Fruit fly (Drosophila melanogaster) whole organism, embryonic: ENCODE results near the gene Mst57Da.

Experiments
- B-H1 ChIP-seq: fragments of 200-800 bp; sonication (Bioruptor generic); IDR thresholded peaks from 3 replicates; pipeline ENCODE4 v1.3.6; 2022; ENCODE audit warnings: missing biosample characterization, missing genetic modification characterization
- B-H2 ChIP-seq: fragments of 200-800 bp; sonication (Bioruptor generic); optimal IDR thresholded peaks from 2 replicates; lab custom pipeline; 2018; ENCODE audit warnings: missing biosample characterization, mild to moderate bottlenecking, missing genetic modification characterization
- BEAF-32 ChIP-seq: fragments of 200-800 bp; sonication (Bioruptor generic); optimal IDR thresholded peaks from 3 replicates; lab custom pipeline; 2017; ENCODE audit warnings: missing biosample characterization, missing genetic modification characterization, mild to moderate bottlenecking, moderate library complexity, missing genetic modification reagents
- CG10209 ChIP-seq: fragments of 200-800 bp; sonication (Bioruptor generic); optimal IDR thresholded peaks from 3 replicates; lab custom pipeline; 2017; ENCODE audit warnings: missing biosample characterization, mild to moderate bottlenecking, missing genetic modification characterization, missing genetic modification reagents
- CG10274 ChIP-seq: fragments of 200-800 bp; sonication (Bioruptor generic); optimal IDR thresholded peaks from 3 replicates; lab custom pipeline; 2017; ENCODE audit warnings: missing biosample characterization, mild to moderate bottlenecking, missing genetic modification characterization
- CG10431 ChIP-seq: fragments of 200-800 bp; sonication (Bioruptor generic); optimal IDR thresholded peaks from 3 replicates; lab custom pipeline; 2018; ENCODE audit warnings: missing biosample characterization, mild to moderate bottlenecking, missing genetic modification characterization
- CG11456 ChIP-seq: fragments of 200-800 bp; sonication (Bioruptor generic); IDR thresholded peaks from 3 replicates; pipeline ENCODE4 v1.3.6; 2022; ENCODE audit warnings: missing biosample characterization, missing genetic modification characterization
- CG12104 ChIP-seq: fragments of 200-800 bp; sonication (Bioruptor generic); optimal IDR thresholded peaks from 3 replicates; lab custom pipeline; 2016; ENCODE audit warnings: missing biosample characterization, missing genetic modification characterization
- CG12769 ChIP-seq: fragments of 200-800 bp; sonication (Bioruptor generic); optimal IDR thresholded peaks from 2 replicates; lab custom pipeline; 2019; ENCODE audit warnings: missing biosample characterization, mild to moderate bottlenecking, missing genetic modification characterization, moderate library complexity
- CG14050 ChIP-seq: fragments of 200-800 bp; sonication (Bioruptor generic); IDR thresholded peaks from 3 replicates; pipeline ENCODE4 v1.3.6; 2022; ENCODE audit warnings: missing biosample characterization, missing genetic modification characterization
- CG16863 ChIP-seq: fragments of 200-800 bp; sonication (Bioruptor generic); optimal IDR thresholded peaks from 3 replicates; lab custom pipeline; 2016; ENCODE audit warnings: missing biosample characterization, missing genetic modification characterization
- CG18476 ChIP-seq: fragments of 200-800 bp; sonication (Bioruptor generic); optimal IDR thresholded peaks from 2 replicates; lab custom pipeline; 2016; ENCODE audit warnings: missing biosample characterization, mild to moderate bottlenecking, missing genetic modification characterization
- CG2199 ChIP-seq: fragments of 200-800 bp; sonication (Bioruptor generic); IDR thresholded peaks from 3 replicates; pipeline ENCODE4 v1.3.6; 2022; ENCODE audit warnings: missing biosample characterization, missing genetic modification characterization
- CG31224 ChIP-seq: fragments of 200-800 bp; sonication (Bioruptor generic); IDR thresholded peaks from 2 replicates; pipeline ENCODE4 v1.3.6; 2022; ENCODE audit warnings: missing biosample characterization, missing genetic modification characterization
- CG31365 ChIP-seq: fragments of 200-800 bp; sonication (Bioruptor generic); optimal IDR thresholded peaks from 2 replicates; lab custom pipeline; 2018; ENCODE audit warnings: missing biosample characterization, mild to moderate bottlenecking, missing genetic modification characterization
- CG31388 ChIP-seq: fragments of 200-800 bp; sonication (Bioruptor generic); optimal IDR thresholded peaks from 2 replicates; lab custom pipeline; 2016; ENCODE audit warnings: missing biosample characterization, missing genetic modification characterization
- CG4360 ChIP-seq: fragments of 200-800 bp; sonication (Bioruptor generic); IDR thresholded peaks from 2 replicates; pipeline ENCODE4 v1.3.6; 2022; ENCODE audit warnings: missing biosample characterization, missing genetic modification characterization
- CG7372 ChIP-seq: fragments of 200-800 bp; sonication (Bioruptor generic); IDR thresholded peaks from 2 replicates; pipeline ENCODE4 v1.3.6; 2022; ENCODE audit warnings: missing biosample characterization, missing genetic modification characterization
- CG7963 ChIP-seq: fragments of 200-800 bp; sonication (Bioruptor generic); IDR thresholded peaks from 3 replicates; pipeline ENCODE4 v1.3.6; 2022; ENCODE audit warnings: missing biosample characterization, missing genetic modification characterization; ENCODE audit not compliant: partially characterized antibody
- CG8765 ChIP-seq: fragments of 200-800 bp; sonication (Bioruptor generic); IDR thresholded peaks from 2 replicates; pipeline ENCODE4 v1.3.6; 2022; ENCODE audit warnings: missing biosample characterization, missing genetic modification characterization
- CG9215 ChIP-seq: fragments of 200-800 bp; sonication (Bioruptor generic); IDR thresholded peaks from 2 replicates; pipeline ENCODE4 v1.3.6; 2022; ENCODE audit warnings: missing biosample characterization, missing genetic modification characterization
- CG9727 ChIP-seq: fragments of 200-800 bp; sonication (Bioruptor generic); optimal IDR thresholded peaks from 3 replicates; lab custom pipeline; 2017; ENCODE audit warnings: missing biosample characterization, mild to moderate bottlenecking, missing genetic modification characterization
- CG9797 ChIP-seq: fragments of 200-800 bp; sonication (Bioruptor generic); optimal IDR thresholded peaks from 3 replicates; lab custom pipeline; 2018; ENCODE audit warnings: missing biosample characterization, mild to moderate bottlenecking, missing genetic modification characterization
- Doc2 ChIP-seq: fragments of 200-800 bp; sonication (Bioruptor generic); IDR thresholded peaks from 2 replicates; pipeline ENCODE4 v1.3.6; 2022; ENCODE audit warnings: missing biosample characterization, missing genetic modification characterization
- Dp ChIP-seq: fragments of 200-800 bp; sonication (Bioruptor generic); optimal IDR thresholded peaks from 2 replicates; lab custom pipeline; 2018; ENCODE audit warnings: missing biosample characterization, mild to moderate bottlenecking, missing genetic modification characterization, moderate library complexity
- Lim3 ChIP-seq: fragments of 200-800 bp; sonication (Bioruptor generic); IDR thresholded peaks from 2 replicates; pipeline ENCODE4 v1.3.6; 2022; ENCODE audit warnings: missing biosample characterization, missing genetic modification characterization
- Med ChIP-seq: fragments of 200-800 bp; sonication (Bioruptor generic); peaks from one replicate; lab custom pipeline; 2016; ENCODE audit warnings: missing biosample characterization, missing genetic modification characterization, mild to moderate bottlenecking, inconsistent platforms, moderate library complexity
- NC2β ChIP-seq: fragments of 200-800 bp; sonication (Bioruptor generic); optimal IDR thresholded peaks from 2 replicates; lab custom pipeline; 2016; ENCODE audit warnings: missing biosample characterization, missing genetic modification characterization
- NFAT ChIP-seq: fragments of 200-800 bp; sonication (Bioruptor generic); IDR thresholded peaks from 2 replicates; pipeline ENCODE4 v1.3.6; 2022; ENCODE audit warnings: missing biosample characterization, missing genetic modification characterization
- NK7.1 ChIP-seq: fragments of 200-800 bp; sonication (Bioruptor generic); optimal IDR thresholded peaks from 3 replicates; lab custom pipeline; 2016; ENCODE audit warnings: missing biosample characterization, missing genetic modification characterization
- YL-1 ChIP-seq: fragments of 200-800 bp; sonication (Bioruptor generic); optimal IDR thresholded peaks from 3 replicates; lab custom pipeline; 2017; ENCODE audit warnings: missing biosample characterization, mild to moderate bottlenecking, missing genetic modification characterization
- amos ChIP-seq: fragments of 200-800 bp; sonication (Bioruptor generic); IDR thresholded peaks from 2 replicates; pipeline ENCODE4 v1.3.6; 2022; ENCODE audit warnings: missing biosample characterization, missing genetic modification characterization; ENCODE audit not compliant: partially characterized antibody
- br ChIP-seq: fragments of >200 bp; optimal IDR thresholded peaks from 2 replicates; lab custom pipeline; 2017
- dati ChIP-seq: fragments of 200-800 bp; sonication (Bioruptor generic); IDR thresholded peaks from 2 replicates; pipeline ENCODE4 v1.3.6; 2022; ENCODE audit warnings: missing biosample characterization, missing genetic modification characterization
- fd96Cb ChIP-seq: fragments of 200-800 bp; sonication (Bioruptor generic); optimal IDR thresholded peaks from 2 replicates; lab custom pipeline; 2018; ENCODE audit warnings: missing biosample characterization, mild to moderate bottlenecking, missing genetic modification characterization, moderate library complexity
- gsb ChIP-seq: fragments of 200-800 bp; sonication (Bioruptor generic); IDR thresholded peaks from 2 replicates; pipeline ENCODE4 v1.3.6; 2022; ENCODE audit warnings: missing biosample characterization, missing genetic modification characterization
- gsb-n ChIP-seq: fragments of 200-800 bp; sonication (Bioruptor generic); optimal IDR thresholded peaks from 3 replicates; lab custom pipeline; 2018; ENCODE audit warnings: missing biosample characterization, mild to moderate bottlenecking, missing genetic modification characterization
- gt ChIP-seq: fragments of 200-800 bp; sonication (Bioruptor generic); IDR thresholded peaks from 2 replicates; pipeline ENCODE4 v1.3.6; 2022; ENCODE audit warnings: missing biosample characterization, missing genetic modification characterization
- ken ChIP-seq: fragments of 200-800 bp; sonication (Bioruptor generic); IDR thresholded peaks from 3 replicates; pipeline ENCODE4 v1.3.6; 2022; ENCODE audit warnings: missing biosample characterization, missing genetic modification characterization
- lov ChIP-seq, 2 experiments: fragments of 200-800 bp in 1 of 2; fragments of >200 bp in 1 of 2; sonication (Bioruptor generic) in 1 of 2; IDR thresholded peaks in 1 of 2; optimal IDR thresholded peaks in 1 of 2; 2 replicates in 1 of 2; 3 replicates in 1 of 2; pipeline versions ENCODE4 v1.3.6 to Lab custom; 2017 to 2022; ENCODE audit warnings: missing biosample characterization in 1 of 2, missing genetic modification characterization in 1 of 2
- otp ChIP-seq: fragments of 200-800 bp; sonication (Bioruptor generic); IDR thresholded peaks from 3 replicates; pipeline ENCODE4, ENCODE4 v1.3.6; 2022; ENCODE audit warnings: missing biosample characterization, missing genetic modification characterization
- p53 ChIP-seq: fragments of 200-800 bp; sonication (Bioruptor generic); optimal IDR thresholded peaks from 2 replicates; lab custom pipeline; 2016; ENCODE audit warnings: missing biosample characterization, missing genetic modification characterization
- pan ChIP-seq, 4 experiments: fragments of >200 bp in 3 of 4; fragments of 200-800 bp in 1 of 4; sonication (Bioruptor generic) in 1 of 4; optimal IDR thresholded peaks in 3 of 4; IDR thresholded peaks in 1 of 4; 2 replicates each; pipeline versions ENCODE4 v1.3.6 to Lab custom; 2017 to 2022; ENCODE audit warnings: missing biosample characterization in 2 of 4, missing genetic modification characterization in 2 of 4, mixed read lengths in 1 of 4
- pho ChIP-seq: fragments of 200-800 bp; sonication (Bioruptor generic); optimal IDR thresholded peaks from 2 replicates; lab custom pipeline; 2016; ENCODE audit warnings: missing biosample characterization, missing genetic modification characterization
- schlank ChIP-seq: fragments of 200-800 bp; sonication (Bioruptor generic); optimal IDR thresholded peaks from 2 replicates; lab custom pipeline; 2018; ENCODE audit warnings: missing biosample characterization, mild to moderate bottlenecking, missing genetic modification characterization
- tio ChIP-seq: fragments of 200-800 bp; sonication (Bioruptor generic); optimal IDR thresholded peaks from 2 replicates; lab custom pipeline; 2017; ENCODE audit warnings: missing biosample characterization, missing genetic modification characterization, inconsistent platforms
- trem ChIP-seq: fragments of 200-800 bp; optimal IDR thresholded peaks from 3 replicates; lab custom pipeline; 2019; ENCODE audit warnings: missing biosample characterization, mild to moderate bottlenecking, missing genetic modification characterization, moderate library complexity
- ttk ChIP-seq: fragments of 200-800 bp; sonication (Bioruptor generic); IDR thresholded peaks from 2 replicates; pipeline ENCODE4 v2.1.2; 2022; ENCODE audit warnings: missing biosample characterization, missing genetic modification characterization
- tup ChIP-seq: fragments of 200-800 bp; sonication (Bioruptor generic); optimal IDR thresholded peaks from 2 replicates; lab custom pipeline; 2016; ENCODE audit warnings: missing biosample characterization, mild to moderate bottlenecking, missing genetic modification characterization, moderate library complexity

The Mst57Da gene

DNA sequence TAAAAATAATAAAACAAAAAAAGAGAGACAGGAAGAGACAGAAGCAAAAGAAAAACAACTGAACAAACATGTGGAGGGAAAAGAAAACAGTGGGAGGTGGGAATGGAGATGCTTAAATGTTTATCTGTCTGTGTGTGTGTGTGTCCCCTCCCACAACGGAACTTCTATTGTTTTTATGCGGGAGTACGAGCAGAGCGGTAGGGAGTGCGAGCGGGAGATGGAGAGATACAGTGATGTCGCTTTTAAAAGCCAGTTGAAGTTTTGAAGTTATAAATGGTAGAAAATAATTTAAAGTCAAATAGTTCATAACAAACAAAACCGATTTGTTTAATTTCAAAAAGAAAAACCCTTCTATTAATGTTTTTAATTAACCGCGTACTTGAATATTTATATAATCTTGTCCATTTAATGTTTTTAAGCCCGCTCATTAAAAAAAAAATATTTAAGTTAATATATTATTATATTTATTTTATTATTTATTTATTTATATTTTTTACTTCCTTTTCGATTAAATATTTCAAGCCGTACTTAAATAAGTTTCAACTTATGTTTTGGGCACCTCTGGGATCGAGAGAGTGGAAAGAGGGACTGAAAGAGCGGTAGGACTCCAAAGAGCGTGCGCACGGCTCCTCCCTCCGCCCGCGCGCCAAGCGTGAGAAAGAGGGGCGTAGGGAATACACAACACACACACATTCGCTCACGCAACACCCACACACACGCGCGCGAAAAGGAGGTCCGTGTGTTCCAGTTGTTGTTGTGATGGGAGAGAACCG lies 48.7 kb upstream of the Mst57Da start (continued):
- TF ChIP-seq pho (no peak), lov (optimal IDR thresholded peaks at IDR 0.05; lab: Kevin White, UChicago) (no peak), lov (GFP tag; IDR thresholded peaks at IDR 0.05; lab: Robert Waterston, UW) (no peak), CG7963 (no peak), CG10274 (GFP tag; lab: Kevin White, UChicago) (no peak), br (lab: Kevin White, UChicago) (no peak), gsb-n (tag; lab: Kevin White, UChicago) (peak; percentile 54), CG7372 (GFP tag; lab: Robert Waterston, UW) (no peak), CG4360 (GFP tag; lab: Robert Waterston, UW) (peak; percentile 99), BEAF-32 (GFP tag; lab: Kevin White, UChicago) (no peak), CG12769 (peak; percentile 48), pan (optimal IDR thresholded peaks at IDR 0.05; lab: Kevin White, UChicago) (no peak), pan (GFP tag; optimal IDR thresholded peaks at IDR 0.05 in 1 of 2, IDR thresholded peaks at IDR 0.05 in 1 of 2) (no peak), CG9797 (no peak), Dp (GFP tag; lab: Kevin White, UChicago) (no peak), NC2β (GFP tag; lab: Kevin White, UChicago) (no peak), YL-1 (GFP tag; lab: Kevin White, UChicago) (no peak), gsb (GFP tag; lab: Robert Waterston, UW) (no peak), CG16863 (GFP tag; lab: Kevin White, UChicago) (peak; percentile 14), Lim3 (no peak), CG31224 (no peak), B-H2 (GFP tag; lab: Kevin White, UChicago) (no peak), CG8765 (GFP tag; lab: Robert Waterston, UW) (no peak), CG9727 (GFP tag; lab: Kevin White, UChicago) (peak; percentile 58), CG9215 (no peak), CG11456 (GFP tag; lab: Robert Waterston, UW) (no peak), dati (GFP tag; lab: Robert Waterston, UW) (no peak), CG31365 (tag; lab: Kevin White, UChicago) (no peak), fd96Cb (tag; lab: Kevin White, UChicago) (peak; percentile 49), CG31388 (GFP tag; lab: Kevin White, UChicago) (no peak), CG14050 (no peak), otp (GFP tag; lab: Robert Waterston, UW) (no peak; the same call in 2 of the 3 replicates), ken (GFP tag; lab: Robert Waterston, UW) (peak; percentile 9; the same call in 1 of the 3 replicates), CG12104 (GFP tag; lab: Kevin White, UChicago) (no peak), trem (tag; lab: Kevin White, UChicago) (peak; percentile 45), tio (no peak), NK7.1 (GFP tag; lab: Kevin White, UChicago) (no peak), Med (GFP tag; lab: Kevin White, UChicago) (peak; percentile 82), schlank (tag; lab: Kevin White, UChicago) (peak; percentile 14), gt (no peak), CG18476 (GFP tag; lab: Kevin White, UChicago) (peak; percentile 4), ttk (0 out of 2 replicates have a peak, but pooled peaks have one; percentile 5), p53 (GFP tag; lab: Kevin White, UChicago) (no peak), NFAT (no peak), CG10209 (peak; percentile 42), CG2199 (peak; percentile 12; the same call in 1 of the 3 replicates), amos (GFP tag; lab: Robert Waterston, UW) (no peak), Doc2 (GFP tag; lab: Robert Waterston, UW) (no peak), B-H1 (no peak; the same call in 2 of the 3 replicates), CG10431 (GFP tag; lab: Kevin White, UChicago) (no peak), tup (GFP tag; lab: Kevin White, UChicago) (no peak)
